Fruit fly (Drosophila melanogaster): ENCODE data around the gene Fadd.

Gene Fadd

dm6 chr3R:22044443-22044970 lies 10.3 kb downstream of the Fadd start:
- TF ChIP-seq CG34224 (GFP tag; IDR thresholded peaks at IDR 0.05; ENCODE audit: partially characterized antibody) (no peak), tll (GFP tag; optimal IDR thresholded peaks at IDR 0.05) (peak in 1 of 2 experiments; percentile 94), CG3065 (GFP tag; optimal IDR thresholded peaks at IDR 0.05) (peak; percentile 30), gfzf (GFP tag; optimal IDR thresholded peaks at IDR 0.05) (no peak), twi (tag; optimal IDR thresholded peaks at IDR 0.05) (peak; percentile 99), sug (tag; optimal IDR thresholded peaks at IDR 0.05) (no peak), chm (GFP tag; IDR thresholded peaks at IDR 0.05) (0 out of 2 replicates have a peak, but pooled peaks have one; percentile 12), lilli (GFP tag; optimal IDR thresholded peaks at IDR 0.05) (no peak), CG7963 (GFP tag; IDR thresholded peaks at IDR 0.05; ENCODE audit: partially characterized antibody) (no peak), sens (GFP tag) (peak; percentile 32), CG3726 (GFP tag; IDR thresholded peaks at IDR 0.05) (no peak), Pdp1 (GFP tag; optimal IDR thresholded peaks at IDR 0.05) (no peak), zen (tag; optimal IDR thresholded peaks at IDR 0.05) (no peak), CG6654 (GFP tag; optimal IDR thresholded peaks at IDR 0.05) (no peak), eyg (GFP tag; optimal IDR thresholded peaks at IDR 0.05) (no peak), kni (GFP tag; optimal IDR thresholded peaks at IDR 0.05) (no peak), vnd (GFP tag; IDR thresholded peaks at IDR 0.05; ENCODE audit: partially characterized antibody) (no peak), cad (GFP tag; optimal IDR thresholded peaks at IDR 0.05) (no peak), zen2 (GFP tag; IDR thresholded peaks at IDR 0.05; ENCODE audit: partially characterized antibody) (no peak), Neu2 (GFP tag; optimal IDR thresholded peaks at IDR 0.05; ENCODE audit: borderline replicate concordance) (no peak), mirr (GFP tag; optimal IDR thresholded peaks at IDR 0.05) (no peak), MESR4 (GFP tag; optimal IDR thresholded peaks at IDR 0.05) (no peak), CG10565 (GFP tag; optimal IDR thresholded peaks at IDR 0.05) (no peak), ci (GFP tag; IDR thresholded peaks at IDR 0.05) (no peak), CG15479 (GFP tag; optimal IDR thresholded peaks at IDR 0.05) (peak; percentile 29), schlank (tag; optimal IDR thresholded peaks at IDR 0.05) (no peak), Hr78 (GFP tag; optimal IDR thresholded peaks at IDR 0.05) (no peak), CG2199 (GFP tag; IDR thresholded peaks at IDR 0.05) (0 out of 3 replicates have a peak, but pooled peaks have one; percentile 36), h (optimal IDR thresholded peaks at IDR 0.05) (no peak), Dip2 (GFP tag; IDR thresholded peaks at IDR 0.05) (no peak), ase (GFP tag; IDR thresholded peaks at IDR 0.05) (no peak), CG1832 (GFP tag; optimal IDR thresholded peaks at IDR 0.05) (no peak), vvl (GFP tag; IDR thresholded peaks at IDR 0.05) (0 out of 2 replicates have a peak, but pooled peaks have one; percentile 11), HHEX (GFP tag; optimal IDR thresholded peaks at IDR 0.05) (no peak), CG4282 (GFP tag; optimal IDR thresholded peaks at IDR 0.05) (no peak), pan (optimal IDR thresholded peaks at IDR 0.05) (no peak), pan (GFP tag; optimal IDR thresholded peaks at IDR 0.05 in 1 of 2, IDR thresholded peaks at IDR 0.05 in 1 of 2) (no peak), croc (GFP tag; conservative IDR thresholded peaks at IDR 0.05) (no peak), Ets65A (GFP tag) (no peak), stc (GFP tag; IDR thresholded peaks at IDR 0.05) (no peak), CG9932 (GFP tag; IDR thresholded peaks at IDR 0.05) (no peak), CG17912 (GFP tag; optimal IDR thresholded peaks at IDR 0.05) (no peak), CkIIα-i1 (GFP tag; IDR thresholded peaks at IDR 0.05) (no peak), unc-4 (GFP tag; IDR thresholded peaks at IDR 0.05; ENCODE audit: partially characterized antibody) (no peak), CG34422 (GFP tag; IDR thresholded peaks at IDR 0.05) (no peak), Dref (GFP tag; IDR thresholded peaks at IDR 0.05) (no peak), sr (GFP tag; IDR thresholded peaks at IDR 0.05) (peak; percentile 49; the same call in 1 of the 3 replicates), zf30C (GFP tag; optimal IDR thresholded peaks at IDR 0.05) (no peak)

Measured in whole organism, embryonic.